Worm (Caenorhabditis elegans) whole organism, early embryonic: ENCODE data around the gene set-28.
"Not testable (repeated sequence)": the region's sequence is repeated elsewhere in the genome, so short reads cannot be mapped to it uniquely, and the experiment has no call there.

Source experiments
- B0310.2 ChIP-seq: sonication (generic microtip); optimal IDR thresholded peaks from 2 replicates; lab custom pipeline; 2016; ENCODE audit warnings: mild to moderate bottlenecking, missing genetic modification characterization, missing compliant biosample characterization
- F13C5.2 ChIP-seq: sonication (generic microtip); optimal IDR thresholded peaks from 2 replicates; lab custom pipeline; 2017; ENCODE audit warnings: mild to moderate bottlenecking, missing genetic modification characterization, inconsistent platforms, missing compliant biosample characterization
- aly-1 ChIP-seq: sonication (generic microtip); optimal IDR thresholded peaks from 2 replicates; lab custom pipeline; 2016; ENCODE audit warnings: missing genetic modification characterization, missing compliant biosample characterization
- ama-1 ChIP-seq: fragments of 150-350 bp; optimal IDR thresholded peaks from 2 replicates; lab custom pipeline; 2014
- ceh-13 ChIP-seq: fragments of 200-800 bp; sonication (Bioruptor generic); optimal IDR thresholded peaks from 2 replicates; lab custom pipeline; 2018; ENCODE audit warnings: mild to moderate bottlenecking, missing genetic modification characterization, missing compliant biosample characterization
- ceh-36 ChIP-seq: sonication (generic microtip); optimal IDR thresholded peaks from 2 replicates; lab custom pipeline; 2016; ENCODE audit warnings: missing genetic modification characterization, inconsistent platforms, missing compliant biosample characterization
- ets-7 ChIP-seq: sonication (generic microtip); optimal IDR thresholded peaks from 2 replicates; lab custom pipeline; 2016; ENCODE audit warnings: missing genotype, missing genetic modification characterization, missing compliant biosample characterization
- flt-1 ChIP-seq: fragments of 200-800 bp; sonication (Bioruptor generic); IDR thresholded peaks from 2 replicates; pipeline ENCODE4 v1.3.6; 2022; ENCODE audit warnings: missing genetic modification characterization, missing compliant biosample characterization
- hmbx-1 ChIP-seq: sonication (generic microtip); optimal IDR thresholded peaks from 2 replicates; lab custom pipeline; 2016; ENCODE audit warnings: mild to moderate bottlenecking, missing genetic modification characterization, missing compliant biosample characterization
- hmg-4 ChIP-seq: fragments of 200-800 bp; sonication (Bioruptor generic); optimal IDR thresholded peaks from 2 replicates; lab custom pipeline; 2018; ENCODE audit warnings: mild to moderate bottlenecking, missing genetic modification characterization, missing compliant biosample characterization
- hnd-1 ChIP-seq: sonication (generic microtip); optimal IDR thresholded peaks from 2 replicates; lab custom pipeline; 2016; ENCODE audit warnings: missing genetic modification characterization, missing compliant biosample characterization
- pes-1 ChIP-seq: fragments of 200-800 bp; sonication (Bioruptor generic); IDR thresholded peaks from 2 replicates; pipeline ENCODE4 v1.3.6; 2022; ENCODE audit warnings: missing genetic modification reagents, missing genetic modification characterization, missing compliant biosample characterization
- scrt-1 ChIP-seq: fragments of 200-800 bp; sonication (Bioruptor generic); IDR thresholded peaks from 2 replicates; pipeline ENCODE4 v1.3.6; 2022; ENCODE audit warnings: missing genetic modification characterization, missing compliant biosample characterization
- sea-1 ChIP-seq: fragments of 200-800 bp; sonication (Bioruptor generic); conservative IDR thresholded peaks from 2 replicates; pipeline ENCODE4 v1.3.6; 2022; ENCODE audit warnings: missing genetic modification characterization, missing compliant biosample characterization
- tbx-11 ChIP-seq: fragments of 200-800 bp; sonication (Bioruptor generic); IDR thresholded peaks from 2 replicates; pipeline ENCODE4 v1.3.6; 2022; ENCODE audit warnings: missing genetic modification characterization, missing compliant biosample characterization
- tbx-37 ChIP-seq: fragments of 200-800 bp; sonication (Bioruptor generic); conservative IDR thresholded peaks from 2 replicates; pipeline ENCODE4 v1.3.6; 2022; ENCODE audit warnings: missing genetic modification reagents, missing genetic modification characterization, missing compliant biosample characterization

The set-28 gene

ce11 chrX:215488-215887 is at the start of gene set-28:
Gene set-28, minus strand, starts transcription at chrX:215588.
- TF ChIP-seq hmbx-1 (tag; lab: Kevin White, UChicago); hnd-1 (tag; lab: Kevin White, UChicago); scrt-1: not testable (repeated sequence)

ce11 chrX:239077-239476 is 23.7 kb upstream of the set-28 start, which contains the start of gene AC8.10:
Gene AC8.10, minus strand, starts transcription at chrX:239177.
- not testable (repeated sequence) for TF ChIP-seq ets-7 (tag; lab: Kevin White, UChicago); ama-1; ceh-13 (GFP tag; lab: Kevin White, UChicago)

ce11 chrX:229374-229773 is 14.0 kb upstream of the set-28 start, which contains the start of gene AC8.3:
Gene AC8.3, minus strand, starts transcription at chrX:229474.
- not testable (repeated sequence) for TF ChIP-seq hmg-4 (GFP tag; lab: Kevin White, UChicago); hnd-1 (tag; lab: Kevin White, UChicago); scrt-1

- not testable (repeated sequence) for TF ChIP-seq scrt-1; pes-1 (GFP tag; lab: Robert Waterston, UW); ets-7 (tag; lab: Kevin White, UChicago)
These were observed 4.2 kb downstream of the set-28 start, which contains the start of gene Y73B3B.1 for ce11 chrX:211141-211540. Gene Y73B3B.1, minus strand, starts transcription at chrX:211241.

DNA sequence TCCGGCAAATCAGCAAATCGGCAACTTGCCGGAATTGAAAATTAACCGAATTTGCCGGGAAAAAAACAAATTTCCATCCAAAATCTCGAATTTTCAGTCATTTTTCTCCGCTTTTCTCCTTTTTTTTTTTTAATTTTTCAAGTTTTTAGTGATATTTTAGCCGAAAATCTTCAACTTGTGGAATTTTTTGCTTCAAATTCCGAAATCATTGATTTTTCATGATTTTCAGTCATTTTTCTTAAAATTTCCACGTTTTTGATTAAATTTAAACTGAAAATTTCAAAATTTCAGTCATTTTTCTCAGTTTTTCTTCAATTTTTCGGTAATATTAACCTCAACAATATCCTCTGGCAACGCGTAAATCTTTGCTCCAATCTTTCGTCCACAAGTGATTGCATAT is 5.7 kb downstream of the set-28 start, which contains the start of gene Y73B3B.3:
Gene Y73B3B.3 (plus strand): TSS at position 301 of the 400 bp plus-strand sequence.
- TF ChIP-seq tbx-37 (GFP tag; lab: Robert Waterston, UW); hmbx-1 (tag; lab: Kevin White, UChicago); ets-7 (tag; lab: Kevin White, UChicago): not testable (repeated sequence)

DNA sequence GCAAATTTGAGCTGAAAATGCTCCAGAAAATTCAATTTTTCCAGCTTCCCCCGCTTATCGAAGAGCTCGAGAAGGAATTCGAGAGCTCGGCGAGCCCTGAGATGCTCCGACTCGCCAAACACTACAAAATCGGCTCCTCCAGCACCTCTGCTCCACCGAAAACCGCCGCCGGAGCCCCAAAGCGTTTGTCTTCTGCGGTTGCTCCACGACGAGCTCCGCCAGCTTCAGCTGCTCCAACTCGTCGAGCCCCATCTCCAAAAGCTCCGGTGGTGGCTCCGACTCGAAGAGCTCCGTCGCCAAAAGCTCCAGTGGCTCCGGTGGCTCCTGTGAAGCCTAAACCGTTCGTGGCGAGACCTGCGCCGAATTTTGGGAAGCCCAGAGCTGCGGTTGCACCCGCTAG is 19.0 kb downstream of the set-28 start:
- no peak for TF ChIP-seq tbx-11
- TF ChIP-seq tbx-37 (GFP tag; lab: Robert Waterston, UW), result no peak
- TF ChIP-seq flt-1, result no peak
- TF ChIP-seq ets-7 (tag; lab: Kevin White, UChicago), result no peak
- no peak for TF ChIP-seq hnd-1 (tag; lab: Kevin White, UChicago)
- no peak for TF ChIP-seq ceh-36
- TF ChIP-seq aly-1 (tag; lab: Kevin White, UChicago), result no peak
- no peak for TF ChIP-seq B0310.2 (tag; lab: Kevin White, UChicago)
- no peak for TF ChIP-seq hmg-4 (GFP tag; lab: Kevin White, UChicago)
- no peak for TF ChIP-seq hmbx-1 (tag; lab: Kevin White, UChicago)
- TF ChIP-seq F13C5.2 (tag; lab: Kevin White, UChicago), result no peak

ce11 chrX:192534-192933 is 22.9 kb downstream of the set-28 start, which contains the start of gene T08D2.8:
Gene T08D2.8, plus strand, starts transcription at chrX:192834.
- TF ChIP-seq scrt-1 (no peak), B0310.2 (tag; lab: Kevin White, UChicago) (no peak), ets-7 (tag; lab: Kevin White, UChicago) (no peak), ceh-13 (GFP tag; lab: Kevin White, UChicago) (no peak), aly-1 (tag; lab: Kevin White, UChicago) (no peak), hnd-1 (tag; lab: Kevin White, UChicago) (no peak), hmg-4 (GFP tag; lab: Kevin White, UChicago) (no peak), flt-1 (no peak)

DNA sequence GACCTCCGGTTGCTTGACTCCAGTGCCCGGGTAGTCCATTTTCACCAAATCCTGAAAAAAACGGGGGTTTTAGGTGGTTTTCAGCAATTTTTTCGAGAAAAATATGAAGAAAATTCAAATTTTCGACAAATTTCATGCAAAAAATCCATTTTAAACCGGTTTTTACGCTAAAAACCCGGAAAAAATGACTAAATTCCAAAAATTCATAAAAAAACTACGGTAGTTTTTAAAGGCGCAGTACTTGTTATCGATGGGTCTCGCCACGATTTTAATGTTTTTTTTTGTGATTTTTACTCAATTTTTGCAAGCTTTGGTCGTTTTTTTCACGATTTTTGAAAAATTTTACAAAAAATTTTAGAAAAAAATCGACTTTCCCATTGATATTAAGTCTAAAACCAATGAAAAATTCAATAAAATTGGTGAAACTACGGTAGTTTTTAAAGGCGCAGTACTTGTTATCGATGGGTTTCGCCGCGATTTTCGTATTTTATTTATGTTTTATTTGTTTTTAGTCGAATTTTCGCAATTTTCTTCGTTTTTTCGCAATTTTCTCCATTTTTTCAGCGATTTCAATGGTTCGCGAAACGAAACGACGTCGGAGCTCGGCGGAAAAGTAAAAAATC is 33.2 kb downstream of the set-28 start, which contains the start of the genes T08D2.6 and chkr-1:
Gene T08D2.6 (minus strand): TSS at position 51 of the 623 bp plus-strand sequence.
Gene chkr-1 (plus strand): TSS at position 573 of the 623 bp plus-strand sequence.
- TF ChIP-seq hmbx-1 (tag; lab: Kevin White, UChicago); scrt-1; sea-1 (GFP tag; lab: Robert Waterston, UW): not testable (repeated sequence)

DNA sequence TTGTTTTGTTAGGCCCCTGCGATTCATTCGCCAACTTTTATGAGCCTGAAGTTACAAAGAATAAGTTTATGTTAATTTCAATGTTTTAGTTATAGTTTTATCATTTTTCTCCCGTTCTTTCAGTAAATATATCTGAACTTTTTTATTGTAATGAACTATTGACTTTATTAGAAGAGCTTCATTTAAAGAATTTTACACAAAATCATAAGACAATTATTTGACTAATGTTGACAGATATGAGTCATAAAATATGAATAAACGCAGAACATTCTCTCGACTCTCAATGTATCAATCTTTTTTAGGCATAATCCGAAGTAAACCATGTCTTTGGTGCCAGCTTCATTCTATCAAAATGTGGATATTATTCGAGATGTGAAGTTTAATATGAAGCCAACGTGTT is 38.3 kb downstream of the set-28 start, which contains the start of the genes T08D2.5 and T08D2.4:
Gene T08D2.5 (plus strand): TSS at position 301 of the 400 bp plus-strand sequence.
Gene T08D2.4 (plus strand): TSS at position 322 of the 400 bp plus-strand sequence.
- TF ChIP-seq sea-1 (GFP tag; lab: Robert Waterston, UW), result no peak

DNA sequence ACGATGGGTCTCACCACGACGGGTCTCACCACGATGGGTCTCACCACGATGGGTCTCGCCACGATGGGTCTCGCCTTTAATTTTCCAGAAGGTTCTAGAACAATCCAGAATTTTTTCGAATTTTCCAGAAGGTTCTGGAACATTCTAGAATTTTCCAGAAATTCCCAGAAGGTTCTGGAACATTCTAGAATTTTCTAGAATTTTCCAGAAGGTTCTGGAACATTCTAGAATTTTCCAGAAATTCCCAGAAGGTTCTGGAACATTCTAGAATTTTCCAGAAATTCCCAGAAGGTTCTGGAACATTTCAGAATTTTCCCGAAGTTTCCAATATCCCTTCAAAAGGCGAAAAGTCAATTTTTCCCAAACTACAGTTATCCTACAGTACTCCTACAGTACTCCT is 45.8 kb downstream of the set-28 start:
- 0 out of 2 replicates have a peak, but pooled peaks have one; percentile 26 for TF ChIP-seq pes-1 (GFP tag; lab: Robert Waterston, UW)
